Fruit fly (Drosophila melanogaster) whole organism, embryonic: ENCODE results near the gene CG33552.

Experiments
- ATbp ChIP-seq: fragments of 200-800 bp; sonication (Bioruptor generic); optimal IDR thresholded peaks from 2 replicates; lab custom pipeline; 2017; ENCODE audit warnings: missing biosample characterization, mild to moderate bottlenecking, missing genetic modification characterization, missing genetic modification reagents
- CG1024 ChIP-seq: fragments of 200-800 bp; sonication (Bioruptor generic); IDR thresholded peaks from 2 replicates; pipeline ENCODE4 v1.3.6; 2022; ENCODE audit warnings: missing biosample characterization, missing genetic modification characterization
- CG10274 ChIP-seq: fragments of 200-800 bp; sonication (Bioruptor generic); optimal IDR thresholded peaks from 3 replicates; lab custom pipeline; 2017; ENCODE audit warnings: missing biosample characterization, mild to moderate bottlenecking, missing genetic modification characterization
- CG11696 ChIP-seq: fragments of 200-800 bp; sonication (Bioruptor generic); IDR thresholded peaks from 2 replicates; pipeline ENCODE4 v1.3.6; 2022; ENCODE audit warnings: missing biosample characterization, missing genetic modification characterization
- CG12104 ChIP-seq: fragments of 200-800 bp; sonication (Bioruptor generic); optimal IDR thresholded peaks from 3 replicates; lab custom pipeline; 2016; ENCODE audit warnings: missing biosample characterization, missing genetic modification characterization
- CG13894 ChIP-seq: fragments of 200-800 bp; sonication (Bioruptor generic); optimal IDR thresholded peaks from 3 replicates; lab custom pipeline; 2018; ENCODE audit warnings: missing biosample characterization, mild to moderate bottlenecking, missing genetic modification characterization, moderate library complexity
- CG14710 ChIP-seq: fragments of 200-800 bp; sonication (Bioruptor generic); optimal IDR thresholded peaks from 3 replicates; lab custom pipeline; 2019; ENCODE audit warnings: missing biosample characterization, mild to moderate bottlenecking, missing genetic modification characterization, moderate library complexity
- CG1529 ChIP-seq: fragments of 200-800 bp; sonication (Bioruptor generic); optimal IDR thresholded peaks from 3 replicates; lab custom pipeline; 2018; ENCODE audit warnings: missing biosample characterization, missing genetic modification characterization
- CG16815 ChIP-seq: fragments of 200-800 bp; sonication (Bioruptor generic); optimal IDR thresholded peaks from 3 replicates; lab custom pipeline; 2017; ENCODE audit warnings: missing biosample characterization, mild to moderate bottlenecking, missing genetic modification characterization
- CG17385 ChIP-seq: fragments of 200-800 bp; sonication (Bioruptor generic); optimal IDR thresholded peaks from 3 replicates; lab custom pipeline; 2018; ENCODE audit warnings: missing biosample characterization, mild to moderate bottlenecking, missing genetic modification characterization
- CG18262 ChIP-seq: fragments of 200-800 bp; optimal IDR thresholded peaks from 3 replicates; lab custom pipeline; 2019; ENCODE audit warnings: missing biosample characterization, mild to moderate bottlenecking, missing genetic modification characterization, moderate library complexity
- CG31224 ChIP-seq: fragments of 200-800 bp; sonication (Bioruptor generic); IDR thresholded peaks from 2 replicates; pipeline ENCODE4 v1.3.6; 2022; ENCODE audit warnings: missing biosample characterization, missing genetic modification characterization
- CG31388 ChIP-seq: fragments of 200-800 bp; sonication (Bioruptor generic); optimal IDR thresholded peaks from 2 replicates; lab custom pipeline; 2016; ENCODE audit warnings: missing biosample characterization, missing genetic modification characterization
- CG32772 ChIP-seq: fragments of 200-800 bp; sonication (Bioruptor generic); IDR thresholded peaks from 2 replicates; pipeline ENCODE4 v1.3.6; 2022; ENCODE audit warnings: missing biosample characterization, missing genetic modification characterization
- CG3407 ChIP-seq: fragments of 200-800 bp; sonication (Bioruptor generic); optimal IDR thresholded peaks from 2 replicates; lab custom pipeline; 2018; ENCODE audit warnings: missing biosample characterization, mild to moderate bottlenecking, missing genetic modification characterization
- CG4730 ChIP-seq: fragments of 200-800 bp; sonication (Bioruptor generic); IDR thresholded peaks from 2 replicates; pipeline ENCODE4 v1.3.6; 2022; ENCODE audit warnings: missing biosample characterization, missing genetic modification characterization
- CG4854 ChIP-seq: fragments of 200-800 bp; sonication (Bioruptor generic); optimal IDR thresholded peaks from 2 replicates; lab custom pipeline; 2016; ENCODE audit warnings: missing biosample characterization, missing genetic modification characterization, inconsistent platforms
- CG7357 ChIP-seq: fragments of 200-800 bp; sonication (Bioruptor generic); IDR thresholded peaks from 3 replicates; pipeline ENCODE4 v1.3.6; 2022; ENCODE audit warnings: missing biosample characterization, missing genetic modification characterization
- CG7556 ChIP-seq: fragments of 200-800 bp; sonication (Bioruptor generic); optimal IDR thresholded peaks from 2 replicates; lab custom pipeline; 2017; ENCODE audit warnings: missing biosample characterization, mild to moderate bottlenecking, missing genetic modification characterization
- CoRest ChIP-seq: fragments of 200-800 bp; sonication (Bioruptor generic); optimal IDR thresholded peaks from 3 replicates; lab custom pipeline; 2018; ENCODE audit warnings: missing biosample characterization, mild to moderate bottlenecking, missing genetic modification characterization, moderate library complexity
- Dbx ChIP-seq: fragments of 200-800 bp; sonication (Bioruptor generic); IDR thresholded peaks from 3 replicates; pipeline ENCODE4 v1.3.6; 2022; ENCODE audit warnings: missing biosample characterization, missing genetic modification characterization
- Dll ChIP-seq: fragments of 200-800 bp; sonication (Bioruptor generic); IDR thresholded peaks from 4 replicates; pipeline ENCODE4 v1.3.6; 2022; ENCODE audit warnings: missing biosample characterization, missing genetic modification characterization; ENCODE audit not compliant: partially characterized antibody
- Eip74EF ChIP-seq, 2 experiments: fragments of 200-800 bp in 1 of 2; fragments of >200 bp in 1 of 2; sonication (Bioruptor generic) in 1 of 2; optimal IDR thresholded peaks; 2 replicates each; lab custom pipeline; 2017 to 2019; ENCODE audit warnings: missing biosample characterization in 2 of 2, missing genetic modification characterization in 2 of 2, mild to moderate bottlenecking in 1 of 2, moderate library complexity in 1 of 2
- Fer3 ChIP-seq: fragments of 200-800 bp; sonication (Bioruptor generic); optimal IDR thresholded peaks from 2 replicates; lab custom pipeline; 2018; ENCODE audit warnings: missing biosample characterization, mild to moderate bottlenecking, missing genetic modification characterization, moderate library complexity
- Hmx ChIP-seq: fragments of 200-800 bp; sonication (Bioruptor generic); optimal IDR thresholded peaks from 2 replicates; lab custom pipeline; 2016; ENCODE audit warnings: missing biosample characterization, missing genetic modification characterization
- Lpt ChIP-seq: fragments of >200 bp; optimal IDR thresholded peaks from 2 replicates; lab custom pipeline; 2018; ENCODE audit warnings: missing biosample characterization, missing genetic modification characterization
- Rx ChIP-seq: fragments of 200-800 bp; sonication (Bioruptor generic); IDR thresholded peaks from 2 replicates; pipeline ENCODE4 v1.3.6; 2022; ENCODE audit warnings: missing biosample characterization, missing genetic modification characterization
- Sry-β ChIP-seq: fragments of 200-800 bp; sonication (Bioruptor generic); optimal IDR thresholded peaks from 2 replicates; lab custom pipeline; 2018; ENCODE audit warnings: missing biosample characterization, mild to moderate bottlenecking, missing genetic modification characterization, moderate library complexity
- abd-A ChIP-seq: fragments of 200-800 bp; sonication (Bioruptor generic); optimal IDR thresholded peaks from 3 replicates; lab custom pipeline; 2019; ENCODE audit warnings: missing biosample characterization, mild to moderate bottlenecking, missing genetic modification characterization, moderate library complexity
- az2 ChIP-seq: fragments of 200-800 bp; sonication (Bioruptor generic); optimal IDR thresholded peaks from 3 replicates; lab custom pipeline; 2016; ENCODE audit warnings: missing biosample characterization, missing genetic modification characterization
- bbx ChIP-seq: fragments of 200-800 bp; sonication (Bioruptor generic); IDR thresholded peaks from 2 replicates; pipeline ENCODE4 v1.3.6; 2022; ENCODE audit warnings: missing biosample characterization, missing genetic modification characterization; ENCODE audit not compliant: partially characterized antibody
- bsh ChIP-seq, 2 experiments: fragments of 200-800 bp; sonication (Bioruptor generic); optimal IDR thresholded peaks; 2 replicates each; lab custom pipeline; 2017 to 2018; ENCODE audit warnings: mild to moderate bottlenecking in 2 of 2, missing biosample characterization in 2 of 2, missing genetic modification characterization in 2 of 2, moderate library complexity in 1 of 2
- chm ChIP-seq: fragments of 200-800 bp; sonication (Bioruptor generic); IDR thresholded peaks from 2 replicates; pipeline ENCODE4 v1.3.6; 2022; ENCODE audit warnings: missing biosample characterization, missing genetic modification characterization
- ci ChIP-seq: fragments of 200-800 bp; sonication (Bioruptor generic); IDR thresholded peaks from 3 replicates; pipeline ENCODE4 v1.3.6; 2022; ENCODE audit warnings: missing biosample characterization, missing genetic modification characterization
- h ChIP-seq: fragments of >200 bp; optimal IDR thresholded peaks from 2 replicates; lab custom pipeline; 2017
- hkb ChIP-seq, 2 experiments: fragments of 200-800 bp in 1 of 2; fragments of >200 bp in 1 of 2; sonication (Bioruptor generic) in 1 of 2; IDR thresholded peaks in 1 of 2; optimal IDR thresholded peaks in 1 of 2; 2 replicates each; pipeline versions ENCODE4 v1.3.6 to Lab custom; 2017 to 2022; ENCODE audit warnings: missing biosample characterization in 1 of 2, missing genetic modification characterization in 1 of 2
- knrl ChIP-seq: fragments of 200-800 bp; sonication (Bioruptor generic); IDR thresholded peaks from 3 replicates; pipeline ENCODE4 v1.3.6; 2022; ENCODE audit warnings: missing biosample characterization, missing genetic modification characterization; ENCODE audit not compliant: partially characterized antibody
- lov ChIP-seq, 2 experiments: fragments of 200-800 bp in 1 of 2; fragments of >200 bp in 1 of 2; sonication (Bioruptor generic) in 1 of 2; IDR thresholded peaks in 1 of 2; optimal IDR thresholded peaks in 1 of 2; 2 replicates in 1 of 2; 3 replicates in 1 of 2; pipeline versions ENCODE4 v1.3.6 to Lab custom; 2017 to 2022; ENCODE audit warnings: missing biosample characterization in 1 of 2, missing genetic modification characterization in 1 of 2
- nerfin-1 ChIP-seq: fragments of 200-800 bp; sonication (Bioruptor generic); optimal IDR thresholded peaks from 3 replicates; lab custom pipeline; 2019; ENCODE audit warnings: missing biosample characterization, mild to moderate bottlenecking, missing genetic modification characterization, moderate library complexity
- nerfin-2 ChIP-seq: fragments of 200-800 bp; sonication (Bioruptor generic); IDR thresholded peaks from 2 replicates; pipeline ENCODE4 v1.3.6; 2022; ENCODE audit warnings: missing biosample characterization, missing genetic modification characterization; ENCODE audit not compliant: partially characterized antibody
- org-1 ChIP-seq: fragments of 200-800 bp; sonication (Bioruptor generic); optimal IDR thresholded peaks from 2 replicates; lab custom pipeline; 2017; ENCODE audit warnings: missing biosample characterization, missing genetic modification characterization
- pros ChIP-seq: fragments of 200-800 bp; sonication (Bioruptor generic); optimal IDR thresholded peaks from 3 replicates; lab custom pipeline; 2019; ENCODE audit warnings: missing biosample characterization, mild to moderate bottlenecking, missing genetic modification characterization, moderate library complexity
- psq ChIP-seq: fragments of 200-800 bp; sonication (Bioruptor generic); optimal IDR thresholded peaks from 2 replicates; lab custom pipeline; 2017; ENCODE audit warnings: missing biosample characterization, missing genetic modification characterization
- scrt ChIP-seq: fragments of 200-800 bp; sonication (Bioruptor generic); optimal IDR thresholded peaks from 2 replicates; lab custom pipeline; 2018; ENCODE audit warnings: missing biosample characterization, mild to moderate bottlenecking, missing genetic modification characterization, moderate library complexity
- sens ChIP-seq: fragments of 200-800 bp; sonication (Bioruptor generic); peaks from one replicate; lab custom pipeline; 2016; ENCODE audit warnings: missing biosample characterization, missing genetic modification characterization
- shn ChIP-seq: fragments of 200-800 bp; sonication (Bioruptor generic); optimal IDR thresholded peaks from 3 replicates; lab custom pipeline; 2016; ENCODE audit warnings: missing biosample characterization, missing genetic modification characterization
- wdn ChIP-seq: fragments of 200-800 bp; sonication (Bioruptor generic); IDR thresholded peaks from 2 replicates; pipeline ENCODE4 v1.3.6; 2022; ENCODE audit warnings: missing biosample characterization, missing genetic modification characterization
- zen2 ChIP-seq: fragments of 200-800 bp; sonication (Bioruptor generic); IDR thresholded peaks from 3 replicates; pipeline ENCODE4 v1.3.6; 2022; ENCODE audit warnings: missing biosample characterization, missing genetic modification characterization; ENCODE audit not compliant: partially characterized antibody

CG33552 gene

DNA sequence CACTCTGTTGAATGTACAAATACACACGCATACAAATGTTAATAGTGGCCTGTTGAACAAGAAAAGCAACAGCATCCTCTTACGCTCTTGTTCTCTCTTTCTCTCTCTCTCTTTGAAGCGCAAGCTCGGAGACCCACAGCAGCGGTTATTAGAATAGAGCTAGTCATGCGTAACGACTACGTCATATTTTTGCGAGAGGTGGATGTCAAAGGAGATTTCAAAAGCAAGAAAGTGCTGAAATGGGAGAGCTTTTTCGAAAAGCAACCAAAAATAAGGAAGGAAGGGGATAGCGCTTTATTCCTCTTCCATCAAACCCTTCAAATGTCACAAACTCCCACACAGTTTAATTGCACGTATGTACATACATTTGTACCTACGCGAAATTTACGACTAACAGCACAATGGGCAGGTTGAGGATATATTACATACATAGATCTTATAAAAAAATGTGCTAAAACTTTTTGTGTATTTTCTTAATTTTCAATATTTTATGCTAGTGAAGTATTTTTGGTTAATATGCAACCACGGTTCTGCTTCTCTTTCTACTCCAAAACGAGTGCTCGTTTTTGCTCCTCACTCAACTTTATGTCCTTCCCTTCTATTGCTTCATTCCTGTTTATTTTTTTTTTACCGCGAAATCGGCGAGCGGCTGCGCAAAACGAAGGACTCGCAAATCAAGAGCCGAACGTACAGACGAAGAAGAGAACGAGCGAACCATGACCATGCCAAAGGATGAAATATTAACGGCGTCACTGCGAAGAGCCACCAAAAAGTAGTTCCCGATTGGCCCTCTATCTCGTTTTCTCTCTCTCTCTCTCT is 7.7 kb downstream of the CG33552 start (continued):
- TF ChIP-seq CG18262 (tag; lab: Kevin White, UChicago), result no peak
- TF ChIP-seq bbx (GFP tag; lab: Robert Waterston, UW), result no peak
- TF ChIP-seq CG17385, result peak; percentile 34
- peak; percentile 89 for TF ChIP-seq CG11696 (GFP tag; lab: Robert Waterston, UW)
- TF ChIP-seq Rx, result no peak
- no peak for TF ChIP-seq CG7357
- peak; percentile 30 for TF ChIP-seq az2 (GFP tag; lab: Kevin White, UChicago)
- TF ChIP-seq ATbp, result no peak
- no peak for TF ChIP-seq Lpt (GFP tag; lab: Kevin White, UChicago)
- no peak for TF ChIP-seq wdn (GFP tag; lab: Robert Waterston, UW)
- no peak for TF ChIP-seq CG31388
- peak; percentile 8 for TF ChIP-seq pros (GFP tag; lab: Kevin White, UChicago)
- TF ChIP-seq knrl, result no peak
- no peak for TF ChIP-seq CG32772
- peak; percentile 45 for TF ChIP-seq CoRest (tag; lab: Kevin White, UChicago)
- no peak for TF ChIP-seq h (lab: Kevin White, UChicago)
- no peak for TF ChIP-seq CG16815 (GFP tag; lab: Kevin White, UChicago)
- no peak for TF ChIP-seq chm (GFP tag; lab: Robert Waterston, UW)
- no peak for TF ChIP-seq Eip74EF (GFP tag; optimal IDR thresholded peaks at IDR 0.05; lab: Kevin White, UChicago)
- TF ChIP-seq CG10274 (GFP tag; lab: Kevin White, UChicago), result no peak
- TF ChIP-seq Fer3, result no peak
- no peak for TF ChIP-seq zen2 (GFP tag; lab: Robert Waterston, UW)
- no peak for TF ChIP-seq CG4730
- peak; percentile 64 for TF ChIP-seq CG7556 (GFP tag; lab: Kevin White, UChicago)
- TF ChIP-seq org-1, result peak; percentile 38
- TF ChIP-seq ci (GFP tag; lab: Robert Waterston, UW), result no peak
- TF ChIP-seq bsh (GFP tag; optimal IDR thresholded peaks at IDR 0.05; lab: Kevin White, UChicago), result peak; percentile 22 to 51
- TF ChIP-seq psq, result peak; percentile 86
- TF ChIP-seq lov (optimal IDR thresholded peaks at IDR 0.05; lab: Kevin White, UChicago), result no peak
- no peak for TF ChIP-seq lov (GFP tag; IDR thresholded peaks at IDR 0.05; lab: Robert Waterston, UW)
- 0 out of 3 replicates have a peak, but pooled peaks have one; percentile 15 for TF ChIP-seq Dbx (GFP tag; lab: Robert Waterston, UW)
- TF ChIP-seq Dll (GFP tag; lab: Robert Waterston, UW), result no peak
- TF ChIP-seq nerfin-2 (GFP tag; lab: Robert Waterston, UW), result no peak
- peak; percentile 38 for TF ChIP-seq nerfin-1 (tag; lab: Kevin White, UChicago)
- no peak for TF ChIP-seq Sry-β (GFP tag; lab: Kevin White, UChicago)
- TF ChIP-seq CG1024 (GFP tag; lab: Robert Waterston, UW), result no peak
- TF ChIP-seq scrt (GFP tag; lab: Kevin White, UChicago), result peak; percentile 99
- no peak for TF ChIP-seq Hmx (GFP tag; lab: Kevin White, UChicago)
- no peak for TF ChIP-seq CG1529 (GFP tag; lab: Kevin White, UChicago)
- no peak for TF ChIP-seq abd-A (tag; lab: Kevin White, UChicago)
- TF ChIP-seq CG3407 (GFP tag; lab: Kevin White, UChicago), result no peak
- TF ChIP-seq CG14710, result no peak
- peak; percentile 14 for TF ChIP-seq CG4854
- TF ChIP-seq shn, result no peak
- TF ChIP-seq hkb (optimal IDR thresholded peaks at IDR 0.05; lab: Kevin White, UChicago), result no peak
- TF ChIP-seq hkb (GFP tag; IDR thresholded peaks at IDR 0.05; lab: Robert Waterston, UW), result no peak
- TF ChIP-seq CG13894 (tag; lab: Kevin White, UChicago), result no peak
- TF ChIP-seq sens (GFP tag; lab: Kevin White, UChicago), result peak; percentile 90
- no peak for TF ChIP-seq CG12104 (GFP tag; lab: Kevin White, UChicago)
- TF ChIP-seq CG31224 (GFP tag; lab: Robert Waterston, UW), result no peak
